Worm (Caenorhabditis elegans): ENCODE data around the gene C27F2.7.
A peak's percentile ranks its signal among the peaks of the same experiment; 100 is the strongest.

The C27F2.7 gene

DNA sequence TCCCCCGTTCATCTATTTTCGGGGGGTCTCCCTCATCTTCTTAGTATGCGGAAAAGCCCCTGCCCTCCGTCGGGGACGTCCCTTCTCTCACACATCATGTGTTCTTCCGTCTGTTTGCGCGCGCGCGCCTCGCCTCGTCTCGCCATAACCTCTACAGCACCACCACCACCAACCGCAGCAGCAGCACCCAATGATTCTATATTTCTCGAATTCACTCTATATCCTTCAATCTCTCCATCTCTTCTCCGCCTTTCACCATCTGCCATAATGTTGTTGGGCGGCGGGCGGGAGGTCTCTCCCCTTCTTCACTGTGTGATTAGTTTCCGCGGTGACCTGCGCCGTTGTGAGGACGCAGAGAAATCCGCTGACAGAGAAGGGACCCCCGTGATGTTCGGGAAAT lies 36.9 kb downstream of the C27F2.7 start (continued):
- TF ChIP-seq snpc-1.2 (GFP tag; IDR thresholded peaks at IDR 0.05) (no peak), hif-1 (tag; optimal IDR thresholded peaks at IDR 0.05) (no peak), nhr-48 (tag; optimal IDR thresholded peaks at IDR 0.05) (no peak), tag-97 (GFP tag; IDR thresholded peaks at IDR 0.05) (no peak), F37D6.2 (tag; optimal IDR thresholded peaks at IDR 0.05) (no peak), Y48G9A.11 (GFP tag; IDR thresholded peaks at IDR 0.05) (0 out of 2 replicates have a peak, but pooled peaks have one; percentile 10), jun-1 (tag; optimal IDR thresholded peaks at IDR 0.05) (no peak)

ce11 chrIII:4944213-4944612 lies 40.1 kb downstream of the C27F2.7 start, which contains the start of gene ntl-9:
Gene ntl-9 (plus strand): TSS chrIII:4944513.
- TF ChIP-seq pqm-1 (tag; optimal IDR thresholded peaks at IDR 0.05), result no peak
- no peak for TF ChIP-seq aly-2 (tag; optimal IDR thresholded peaks at IDR 0.05)
- TF ChIP-seq nhr-42 (GFP tag; IDR thresholded peaks at IDR 0.05), result no peak
- no peak for TF ChIP-seq egl-43 (GFP tag; IDR thresholded peaks at IDR 0.05)
- TF ChIP-seq D1046.2 (GFP tag; IDR thresholded peaks at IDR 0.05), result no peak
- no peak for TF ChIP-seq ceh-82 (tag; optimal IDR thresholded peaks at IDR 0.05)
- TF ChIP-seq zfp-3 (GFP tag; conservative IDR thresholded peaks at IDR 0.05), result no peak
- TF ChIP-seq zip-2 (tag; optimal IDR thresholded peaks at IDR 0.05), result no peak

- TF ChIP-seq unc-62 (GFP tag; optimal IDR thresholded peaks at IDR 0.05 in 1 of 2) (no peak), unc-62 (tag; optimal IDR thresholded peaks at IDR 0.05) (no peak), ceh-28 (tag; optimal IDR thresholded peaks at IDR 0.05) (no peak), lim-7 (GFP tag; IDR thresholded peaks at IDR 0.05) (no peak), ceh-44 (GFP tag; IDR thresholded peaks at IDR 0.05) (no peak), ztf-7 (tag; optimal IDR thresholded peaks at IDR 0.05) (no peak), T26A8.4 (GFP tag; IDR thresholded peaks at IDR 0.05) (no peak), lin-39 (tag; optimal IDR thresholded peaks at IDR 0.05) (no peak), Y5F2A.4 (GFP tag; optimal IDR thresholded peaks at IDR 0.05) (no peak), set-16 (GFP tag; IDR thresholded peaks at IDR 0.05) (no peak), duxl-1 (tag; optimal IDR thresholded peaks at IDR 0.05; ENCODE audit: poor library complexity) (no peak), egl-27 (tag; optimal IDR thresholded peaks at IDR 0.05) (no peak), ceh-20 (GFP tag; IDR thresholded peaks at IDR 0.05) (no peak), dpl-1 (GFP tag; optimal IDR thresholded peaks at IDR 0.05) (no peak), skn-1 (tag; optimal IDR thresholded peaks at IDR 0.05) (no peak)
These were observed 45.0 kb downstream of the C27F2.7 start, which contains the start of gene rpb-2 for ce11 chrIII:4939267-4939666. Gene rpb-2 (plus strand): TSS chrIII:4939567.

- TF ChIP-seq Y5F2A.4 (GFP tag; optimal IDR thresholded peaks at IDR 0.05) (no peak), aha-1 (tag) (peak; percentile 72)
These were observed 47.3 kb downstream of the C27F2.7 start, which contains the start of gene fsn-1 for ce11 chrIII:4937022-4937421. Gene fsn-1 (plus strand): TSS chrIII:4937322.

DNA sequence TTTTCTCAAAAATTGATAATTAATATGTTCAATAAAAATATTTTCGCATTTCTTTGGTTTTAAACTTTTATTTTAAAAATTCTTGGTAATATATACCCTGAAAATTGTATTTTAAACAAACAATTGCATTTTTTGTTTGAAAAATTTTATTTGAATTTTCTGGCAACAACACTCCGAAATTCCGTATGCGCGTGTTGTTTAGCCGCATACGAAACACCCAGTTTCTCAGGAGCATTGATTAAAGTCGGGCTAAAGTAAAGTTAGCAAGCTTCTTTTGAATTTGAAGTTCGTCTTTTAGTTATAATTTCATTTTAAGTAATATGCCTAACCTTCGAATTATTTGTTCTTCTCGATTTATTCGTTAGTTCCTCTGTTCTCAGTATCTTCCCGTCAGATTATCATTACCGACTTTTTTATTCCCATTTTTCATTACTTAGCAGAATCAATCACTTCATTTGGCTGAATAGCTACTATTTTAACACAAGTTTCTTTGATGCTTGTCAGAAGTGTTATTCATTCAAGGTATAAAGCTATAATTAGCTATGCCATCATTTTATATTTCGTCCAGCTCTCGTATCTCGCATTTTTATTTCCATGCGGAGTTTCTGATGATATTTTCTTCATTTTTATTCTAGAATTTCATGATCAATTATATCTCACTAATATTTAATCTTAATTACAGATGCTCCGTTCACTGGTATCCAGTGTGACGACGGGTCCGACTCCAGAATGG lies 49.2 kb downstream of the C27F2.7 start, which contains the start of gene mrps-18C:
Gene mrps-18C (plus strand): TSS at position 683 of the 733 bp plus-strand sequence.
- TF ChIP-seq T20F7.1 (GFP tag; optimal IDR thresholded peaks at IDR 0.05), result peak; percentile 93
- peak; percentile 60; the same call in 1 of the 2 replicates for TF ChIP-seq Y48G9A.11 (GFP tag; IDR thresholded peaks at IDR 0.05)
- no peak for TF ChIP-seq arid-1 (GFP tag; conservative IDR thresholded peaks at IDR 0.05)
- TF ChIP-seq unc-62 (GFP tag; optimal IDR thresholded peaks at IDR 0.05 in 1 of 2), result peak in 1 of 2 experiments; percentile 28
- TF ChIP-seq unc-62 (tag; optimal IDR thresholded peaks at IDR 0.05), result no peak
- TF ChIP-seq vab-7 (GFP tag; IDR thresholded peaks at IDR 0.05), result no peak
- peak; percentile 73 for TF ChIP-seq aha-1 (tag)
- TF ChIP-seq nhr-28 (tag; optimal IDR thresholded peaks at IDR 0.05), result no peak
- no peak for TF ChIP-seq lin-39 (tag; optimal IDR thresholded peaks at IDR 0.05)
- TF ChIP-seq sdz-12 (GFP tag; optimal IDR thresholded peaks at IDR 0.05), result no peak
- no peak for TF ChIP-seq pqm-1 (tag; optimal IDR thresholded peaks at IDR 0.05)
- TF ChIP-seq dpl-1 (GFP tag; optimal IDR thresholded peaks at IDR 0.05), result peak; percentile 40
- peak; percentile 59 for TF ChIP-seq mes-2 (tag; optimal IDR thresholded peaks at IDR 0.05; ENCODE audit: poor library complexity, severe bottlenecking)
- TF ChIP-seq lsy-2 (tag; optimal IDR thresholded peaks at IDR 0.05), result peak in 1 of 2 experiments; percentile 52
- TF ChIP-seq hmg-1.1 (GFP tag; IDR thresholded peaks at IDR 0.05), result no peak

Measured in whole organism, L4 larva.